Fruit fly (Drosophila melanogaster): Measurements from ENCODE around the gene Unc-76.

DNA sequence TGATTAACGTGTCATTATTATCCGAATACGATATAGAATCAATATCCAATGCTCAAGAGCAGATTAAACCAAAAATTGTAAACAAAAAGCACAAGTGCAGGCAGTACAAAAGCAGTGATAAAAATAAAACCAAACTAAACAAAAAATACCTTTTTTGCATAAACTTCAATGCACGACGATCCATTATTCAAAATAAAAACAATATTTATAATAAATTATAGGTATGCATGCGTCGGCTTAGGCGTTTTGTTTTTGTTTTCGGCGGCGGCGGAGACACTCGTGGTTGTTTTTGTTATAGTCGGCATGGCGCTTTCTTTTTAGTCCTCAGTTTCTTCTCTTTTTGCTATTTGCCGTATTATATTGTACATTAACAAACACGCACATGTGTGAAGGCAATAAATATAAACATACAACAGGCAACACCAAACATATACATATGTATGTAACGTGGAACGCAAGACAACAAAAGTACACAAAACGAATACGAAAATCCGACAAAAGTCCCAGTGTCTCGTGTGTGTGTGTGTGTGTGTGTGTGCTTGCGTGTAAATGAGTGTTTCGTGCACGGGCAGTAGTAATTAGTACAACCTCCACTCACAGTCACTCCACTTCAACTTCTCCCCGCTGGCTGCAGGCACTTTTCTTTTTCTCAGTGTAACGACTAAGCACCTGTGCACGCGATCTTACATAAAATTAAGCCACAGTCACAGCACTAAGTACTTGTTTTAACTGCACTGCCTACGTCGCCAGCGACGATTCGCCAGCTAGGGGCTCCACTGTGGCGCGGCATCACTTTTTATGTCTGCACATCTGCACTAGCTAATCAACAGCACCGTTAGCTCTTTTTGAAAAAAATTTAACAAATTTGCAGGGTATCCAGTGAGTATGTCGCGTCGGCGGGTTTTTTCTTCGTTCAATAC, 55.7 kb downstream of the Unc-76 start:
- no peak for TF ChIP-seq insv (optimal IDR thresholded peaks at IDR 0.05)
- TF ChIP-seq Myc (optimal IDR thresholded peaks at IDR 0.05) = no peak
- no peak for TF ChIP-seq psq (optimal IDR thresholded peaks at IDR 0.05)
- TF ChIP-seq h (optimal IDR thresholded peaks at IDR 0.05) = no peak
- no peak for TF ChIP-seq Sin3A (optimal IDR thresholded peaks at IDR 0.05)
